Worm (Caenorhabditis elegans) whole organism, late embryonic: Measurements from ENCODE around the gene aqp-5.

Source experiments
- C08G9.2 ChIP-seq: sonication (generic microtip); optimal IDR thresholded peaks from 2 replicates; lab custom pipeline; 2016; ENCODE audit warnings: mild to moderate bottlenecking, missing genetic modification characterization, moderate library complexity, missing compliant biosample characterization
- C38D4.7 ChIP-seq: fragments of 200-800 bp; sonication (Bioruptor generic); optimal IDR thresholded peaks from 2 replicates; lab custom pipeline; 2018; ENCODE audit warnings: mild to moderate bottlenecking, missing genetic modification characterization, moderate library complexity, missing compliant biosample characterization
- F13H6.1 ChIP-seq: sonication (generic microtip); optimal IDR thresholded peaks from 2 replicates; lab custom pipeline; 2016; ENCODE audit warnings: missing genetic modification characterization, missing compliant biosample characterization
- ama-1 ChIP-seq: fragments of 150-350 bp; optimal IDR thresholded peaks from 2 replicates; lab custom pipeline; 2014
- ceh-19 ChIP-seq: fragments of 200-800 bp; sonication (Bioruptor generic); optimal IDR thresholded peaks from 2 replicates; lab custom pipeline; 2018; ENCODE audit warnings: mild to moderate bottlenecking, missing genetic modification characterization, missing compliant biosample characterization
- ceh-22 ChIP-seq: sonication (generic microtip); optimal IDR thresholded peaks from 2 replicates; lab custom pipeline; 2017; ENCODE audit warnings: missing biosample characterization, missing genetic modification characterization
- ceh-30 ChIP-seq: fragments of 150-350 bp; optimal IDR thresholded peaks from 2 replicates; lab custom pipeline; 2014; ENCODE audit warnings: missing biosample characterization, missing genetic modification characterization
- ceh-6 ChIP-seq: fragments of 200-800 bp; sonication (Bioruptor generic); optimal IDR thresholded peaks from 2 replicates; lab custom pipeline; 2018; ENCODE audit warnings: mild to moderate bottlenecking, missing genetic modification characterization, missing compliant biosample characterization
- ceh-9 ChIP-seq: sonication (generic microtip); optimal IDR thresholded peaks from 2 replicates; lab custom pipeline; 2016; ENCODE audit warnings: mild to moderate bottlenecking, missing genetic modification characterization, inconsistent platforms, missing compliant biosample characterization
- dmd-4 ChIP-seq: sonication (generic microtip); optimal IDR thresholded peaks from 2 replicates; lab custom pipeline; 2016; ENCODE audit warnings: borderline replicate concordance, missing genetic modification characterization, missing compliant biosample characterization
- dve-1 ChIP-seq: sonication (generic microtip); optimal IDR thresholded peaks from 2 replicates; lab custom pipeline; 2017; ENCODE audit warnings: antibody characterized with exemption, mild to moderate bottlenecking, missing genetic modification characterization, missing compliant biosample characterization
- elt-2 ChIP-seq: sonication (generic microtip); optimal IDR thresholded peaks from 2 replicates; lab custom pipeline; 2016; ENCODE audit warnings: missing genetic modification reagents, missing genetic modification characterization, missing compliant biosample characterization
- elt-4 ChIP-seq: sonication (generic microtip); optimal IDR thresholded peaks from 2 replicates; lab custom pipeline; 2016; ENCODE audit warnings: missing genetic modification characterization, missing compliant biosample characterization
- ets-4 ChIP-seq: sonication (generic microtip); optimal IDR thresholded peaks from 2 replicates; lab custom pipeline; 2016; ENCODE audit warnings: missing genetic modification characterization, missing compliant biosample characterization
- fkh-10 ChIP-seq: fragments of 150-350 bp; optimal IDR thresholded peaks from 2 replicates; lab custom pipeline; 2014; ENCODE audit warnings: missing biosample characterization, missing genetic modification reagents, missing genetic modification characterization
- fkh-6 ChIP-seq: sonication (generic microtip); optimal IDR thresholded peaks from 2 replicates; lab custom pipeline; 2016; ENCODE audit warnings: missing genetic modification characterization, missing compliant biosample characterization
- hlh-13 ChIP-seq: fragments of 200-800 bp; sonication (Bioruptor generic); optimal IDR thresholded peaks from 2 replicates; lab custom pipeline; 2018; ENCODE audit warnings: mild to moderate bottlenecking, missing genetic modification characterization, missing compliant biosample characterization
- hlh-6 ChIP-seq: sonication (generic microtip); optimal IDR thresholded peaks from 2 replicates; lab custom pipeline; 2016; ENCODE audit warnings: missing genotype, missing genetic modification characterization, missing compliant biosample characterization
- hlh-8 ChIP-seq: sonication (generic microtip); optimal IDR thresholded peaks from 2 replicates; lab custom pipeline; 2016; ENCODE audit warnings: missing genotype, missing genetic modification characterization, missing compliant biosample characterization
- madf-2 ChIP-seq: sonication (generic microtip); optimal IDR thresholded peaks from 2 replicates; lab custom pipeline; 2017; ENCODE audit warnings: missing genetic modification characterization, missing compliant biosample characterization
- mec-3 ChIP-seq: sonication (generic microtip); optimal IDR thresholded peaks from 2 replicates; lab custom pipeline; 2016; ENCODE audit warnings: borderline replicate concordance, missing genetic modification characterization, missing compliant biosample characterization
- nhr-11 ChIP-seq: fragments of 150-350 bp; optimal IDR thresholded peaks from 2 replicates; lab custom pipeline; 2014; ENCODE audit warnings: missing biosample characterization, missing genetic modification characterization
- nhr-232 ChIP-seq: sonication (generic microtip); optimal IDR thresholded peaks from 2 replicates; lab custom pipeline; 2016; ENCODE audit warnings: missing genetic modification characterization, missing compliant biosample characterization
- pag-3 ChIP-seq: sonication (generic microtip); optimal IDR thresholded peaks from 2 replicates; lab custom pipeline; 2016; ENCODE audit warnings: missing compliant biosample characterization, missing genetic modification characterization, borderline replicate concordance
- pat-9 ChIP-seq: fragments of 200-800 bp; sonication (Bioruptor generic); optimal IDR thresholded peaks from 2 replicates; lab custom pipeline; 2018; ENCODE audit warnings: mild to moderate bottlenecking, missing genetic modification characterization, moderate library complexity, missing compliant biosample characterization
- pha-4 ChIP-seq: fragments of 150-350 bp; optimal IDR thresholded peaks from 2 replicates; lab custom pipeline; 2018; ENCODE audit warnings: missing biosample characterization, missing genetic modification reagents, missing genetic modification characterization
- pros-1 ChIP-seq: fragments of 150-350 bp; optimal IDR thresholded peaks from 2 replicates; lab custom pipeline; 2014; ENCODE audit warnings: missing biosample characterization, missing genetic modification reagents, missing genetic modification characterization
- ref-2 ChIP-seq: sonication (generic microtip); optimal IDR thresholded peaks from 2 replicates; lab custom pipeline; 2016; ENCODE audit warnings: missing genetic modification characterization, missing compliant biosample characterization
- rnt-1 ChIP-seq: sonication (generic microtip); optimal IDR thresholded peaks from 2 replicates; lab custom pipeline; 2016; ENCODE audit warnings: missing genetic modification characterization, missing compliant biosample characterization
- sdc-2 ChIP-seq: sonication (generic microtip); optimal IDR thresholded peaks from 2 replicates; lab custom pipeline; 2016; ENCODE audit warnings: missing genotype, missing genetic modification characterization, missing compliant biosample characterization
- sox-2 ChIP-seq: fragments of 200-800 bp; sonication (Bioruptor generic); IDR thresholded peaks from 2 replicates; pipeline ENCODE4 v1.3.6; 2022; ENCODE audit warnings: missing genetic modification reagents, missing genetic modification characterization, missing compliant biosample characterization
- sox-4 ChIP-seq: sonication (generic microtip); optimal IDR thresholded peaks from 2 replicates; lab custom pipeline; 2017; ENCODE audit warnings: mild to moderate bottlenecking, missing genetic modification characterization, inconsistent platforms, missing compliant biosample characterization
- tbx-2 ChIP-seq: sonication (generic microtip); optimal IDR thresholded peaks from 2 replicates; lab custom pipeline; 2016; ENCODE audit warnings: missing genetic modification characterization, missing compliant biosample characterization
- ttx-3 ChIP-seq: sonication (generic microtip); optimal IDR thresholded peaks from 2 replicates; lab custom pipeline; 2016; ENCODE audit warnings: missing genetic modification reagents, missing genetic modification characterization, missing compliant biosample characterization
- unc-3 ChIP-seq, 2 experiments: fragments of 200-800 bp in 1 of 2; sonication (Bioruptor generic) in 1 of 2; sonication (generic microtip) in 1 of 2; conservative IDR thresholded peaks in 1 of 2; optimal IDR thresholded peaks in 1 of 2; 2 replicates each; pipeline versions ENCODE4 v1.3.6 to Lab custom; 2016 to 2022; ENCODE audit warnings: missing compliant biosample characterization in 2 of 2, missing genetic modification characterization in 2 of 2, missing genetic modification reagents in 1 of 2
- unc-42 ChIP-seq: sonication (generic microtip); optimal IDR thresholded peaks from 2 replicates; lab custom pipeline; 2016; ENCODE audit warnings: missing genotype, missing genetic modification characterization, missing compliant biosample characterization
- unc-55 ChIP-seq: sonication (generic microtip); optimal IDR thresholded peaks from 2 replicates; lab custom pipeline; 2017; ENCODE audit warnings: missing biosample characterization, missing genetic modification reagents, missing genetic modification characterization
- unc-86 ChIP-seq: sonication (generic microtip); optimal IDR thresholded peaks from 2 replicates; lab custom pipeline; 2016; ENCODE audit warnings: missing genetic modification characterization, missing compliant biosample characterization
- zip-5 ChIP-seq: sonication (generic microtip); optimal IDR thresholded peaks from 2 replicates; lab custom pipeline; 2016; ENCODE audit warnings: missing genetic modification characterization, missing compliant biosample characterization
- ztf-16 ChIP-seq: sonication (generic microtip); optimal IDR thresholded peaks from 2 replicates; lab custom pipeline; 2017; ENCODE audit warnings: missing genetic modification characterization, missing compliant biosample characterization

aqp-5 gene

ce11 chrV:10462066-10462465, 29.5 kb upstream of the aqp-5 start, which contains the start of gene chw-1:
TSS of gene chw-1 (plus strand) at chrV:10462282.
- TF ChIP-seq C38D4.7 (GFP tag; lab: Kevin White, UChicago) = no peak
- TF ChIP-seq sox-2 (GFP tag; lab: Robert Waterston, UW) = no peak

- TF ChIP-seq ceh-22 (tag; lab: Kevin White, UChicago) (no peak), ets-4 (tag; lab: Kevin White, UChicago) (no peak), dmd-4 (tag; lab: Kevin White, UChicago) (no peak), sox-4 (no peak), ref-2 (no peak), pros-1 (no peak), hlh-13 (GFP tag; lab: Kevin White, UChicago) (no peak), unc-42 (tag; lab: Kevin White, UChicago) (no peak), C08G9.2 (no peak), madf-2 (no peak), rnt-1 (no peak), C38D4.7 (GFP tag; lab: Kevin White, UChicago) (no peak), unc-55 (GFP tag; lab: Kevin White, UChicago) (no peak), ceh-19 (no peak), ceh-30 (tag; lab: Kevin White, UChicago) (no peak), F13H6.1 (no peak), zip-5 (tag; lab: Kevin White, UChicago) (no peak), hlh-6 (tag; lab: Kevin White, UChicago) (no peak), fkh-10 (no peak)
- TF ChIP-seq, all 69 proteins: peak for 0
Measured at ce11 chrV:10463276-10463675, 28.3 kb upstream of the aqp-5 start, which contains the start of gene F22E12.3. TSS of gene F22E12.3 (minus strand) at chrV:10463376.

- TF ChIP-seq ceh-9 (tag; lab: Kevin White, UChicago) = no peak
- no peak for TF ChIP-seq elt-4 (tag; lab: Kevin White, UChicago)
- no peak for TF ChIP-seq tbx-2 (tag; lab: Kevin White, UChicago)
- no peak for TF ChIP-seq hlh-13 (GFP tag; lab: Kevin White, UChicago)
- no peak for TF ChIP-seq unc-86 (tag; lab: Kevin White, UChicago)
- no peak for TF ChIP-seq nhr-11 (tag; lab: Kevin White, UChicago)
- TF ChIP-seq hlh-8 = no peak
- TF ChIP-seq mec-3 (tag; lab: Kevin White, UChicago) = no peak
- TF ChIP-seq ceh-30 (tag; lab: Kevin White, UChicago) = no peak
- no peak for TF ChIP-seq elt-2
- no peak for TF ChIP-seq ama-1
- no peak for TF ChIP-seq ttx-3
- TF ChIP-seq ets-4 (tag; lab: Kevin White, UChicago) = no peak
Measured at ce11 chrV:10464160-10464559, 27.4 kb upstream of the aqp-5 start.

ce11 chrV:10464746-10465145, 26.8 kb upstream of the aqp-5 start:
- TF ChIP-seq madf-2 = no peak
- no peak for TF ChIP-seq fkh-6 (tag; lab: Kevin White, UChicago)
- no peak for TF ChIP-seq pat-9 (tag; lab: Kevin White, UChicago)
- TF ChIP-seq ztf-16 (tag; lab: Kevin White, UChicago) = no peak
- no peak for TF ChIP-seq nhr-11 (tag; lab: Kevin White, UChicago)
- no peak for TF ChIP-seq ceh-9 (tag; lab: Kevin White, UChicago)
- no peak for TF ChIP-seq dmd-4 (tag; lab: Kevin White, UChicago)
- TF ChIP-seq pag-3 (tag; lab: Kevin White, UChicago) = no peak
- no peak for TF ChIP-seq nhr-232

ce11 chrV:10465478-10465877, 26.1 kb upstream of the aqp-5 start:
- TF ChIP-seq pha-4 (no peak), ceh-6 (GFP tag; lab: Kevin White, UChicago) (no peak), unc-3 (GFP tag; conservative IDR thresholded peaks at IDR 0.05; lab: Robert Waterston, UW) (no peak), unc-3 (tag; optimal IDR thresholded peaks at IDR 0.05; lab: Kevin White, UChicago) (no peak), sdc-2 (no peak), dve-1 (tag; lab: Kevin White, UChicago) (no peak)
